Worm (Caenorhabditis elegans) whole organism, early embryonic: Measurements from ENCODE around the gene rsp-8.

Experiments used
- hnd-1 ChIP-seq: sonication (generic microtip); optimal IDR thresholded peaks from 2 replicates; lab custom pipeline; 2016; ENCODE audit warnings: missing genetic modification characterization, missing compliant biosample characterization
- tbx-11 ChIP-seq: fragments of 200-800 bp; sonication (Bioruptor generic); IDR thresholded peaks from 2 replicates; pipeline ENCODE4 v1.3.6; 2022; ENCODE audit warnings: missing genetic modification characterization, missing compliant biosample characterization
- tbx-37 ChIP-seq: fragments of 200-800 bp; sonication (Bioruptor generic); conservative IDR thresholded peaks from 2 replicates; pipeline ENCODE4 v1.3.6; 2022; ENCODE audit warnings: missing genetic modification reagents, missing genetic modification characterization, missing compliant biosample characterization

DNA sequence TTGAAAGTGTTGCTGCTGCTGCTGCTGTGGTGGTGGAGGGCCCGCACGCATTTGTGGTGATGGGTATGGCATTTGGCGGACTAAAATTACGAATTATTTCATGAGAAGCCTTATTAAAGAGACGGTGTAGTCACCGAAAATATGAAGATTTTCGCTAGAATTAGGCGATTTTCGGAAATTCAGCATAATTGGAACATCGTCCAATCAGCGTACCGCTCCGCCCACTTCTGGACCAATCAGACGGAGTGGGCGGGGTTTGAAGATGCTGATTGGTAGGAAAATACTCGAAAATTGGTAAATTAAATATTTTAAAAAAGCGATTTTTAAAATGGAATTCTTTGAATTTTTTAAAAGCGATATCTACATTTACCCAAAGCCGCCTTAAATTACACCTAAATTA is 39.9 kb downstream of the rsp-8 start:
- TF ChIP-seq tbx-11 (GFP tag; lab: Robert Waterston, UW) (no peak), tbx-37 (GFP tag; lab: Robert Waterston, UW) (no peak), hnd-1 (tag; lab: Kevin White, UChicago) (no peak)
